Fruit fly (Drosophila melanogaster) S2 (cell line): ENCODE data around the gene fid.

ENCODE experiments used
- CG8478 ChIP-seq: fragments of >200 bp; optimal IDR thresholded peaks from 2 replicates; lab custom pipeline; 2018
- CTCF ChIP-seq, 2 experiments: fragments of >200 bp; optimal IDR thresholded peaks; 2 replicates each; lab custom pipeline; 2018

The fid gene

dm6 chr3R:25969780-25970179 is at the start of gene fid:
Gene fid, plus strand, starts transcription at chr3R:25970080.
- TF ChIP-seq CTCF (optimal IDR thresholded peaks at IDR 0.05; lab: Kevin White, UChicago) (no peak), CG8478 (lab: Kevin White, UChicago) (no peak)

- TF ChIP-seq CG8478 (lab: Kevin White, UChicago) (no peak), CTCF (optimal IDR thresholded peaks at IDR 0.05; lab: Kevin White, UChicago) (no peak)
Measured at dm6 chr3R:25922534-25922933, 47.3 kb upstream of the fid start, which contains the start of gene CG14546. Gene CG14546, minus strand, starts transcription at chr3R:25922634.

dm6 chr3R:25941310-25941709 is 28.6 kb upstream of the fid start:
- TF ChIP-seq CTCF (optimal IDR thresholded peaks at IDR 0.05; lab: Kevin White, UChicago) (no peak), CG8478 (lab: Kevin White, UChicago) (no peak)

dm6 chr3R:25956092-25956491 is 13.8 kb upstream of the fid start, which contains the start of gene CCAP-R:
Gene CCAP-R, minus strand, starts transcription at chr3R:25956270.
- TF ChIP-seq CG8478 (lab: Kevin White, UChicago): no peak
- no peak for TF ChIP-seq CTCF (optimal IDR thresholded peaks at IDR 0.05; lab: Kevin White, UChicago)

dm6 chr3R:25958979-25959378 is 10.9 kb upstream of the fid start, which contains the start of gene CG14540:
Gene CG14540, plus strand, starts transcription at chr3R:25959279.
- TF ChIP-seq CTCF (optimal IDR thresholded peaks at IDR 0.05; lab: Kevin White, UChicago) (no peak), CG8478 (lab: Kevin White, UChicago) (no peak)

- TF ChIP-seq CG8478 (lab: Kevin White, UChicago) (no peak), CTCF (optimal IDR thresholded peaks at IDR 0.05; lab: Kevin White, UChicago) (no peak)
Measured at dm6 chr3R:25961694-25962093, 8.2 kb upstream of the fid start, which contains the start of gene boss. Gene boss, plus strand, starts transcription at chr3R:25961994.

- TF ChIP-seq CTCF (optimal IDR thresholded peaks at IDR 0.05; lab: Kevin White, UChicago) (no peak), CG8478 (lab: Kevin White, UChicago) (no peak)
Measured at dm6 chr3R:25966944-25967343, 2.9 kb upstream of the fid start.

- TF ChIP-seq CTCF (optimal IDR thresholded peaks at IDR 0.05; lab: Kevin White, UChicago): no peak
Measured at dm6 chr3R:25968486-25968885, 1.4 kb upstream of the fid start.

- no peak for TF ChIP-seq CTCF (optimal IDR thresholded peaks at IDR 0.05; lab: Kevin White, UChicago)
- TF ChIP-seq CG8478 (lab: Kevin White, UChicago): no peak
Measured at dm6 chr3R:25968915-25969314, 965 bp upstream of the fid start.

dm6 chr3R:25982734-25983133 is 12.9 kb downstream of the fid start, which contains the start of gene Nf1:
Gene Nf1, plus strand, starts transcription at chr3R:25983013.
- TF ChIP-seq CG8478 (lab: Kevin White, UChicago) (no peak), CTCF (optimal IDR thresholded peaks at IDR 0.05; lab: Kevin White, UChicago) (peak in 1 of 2 experiments; percentile 5)

dm6 chr3R:25983274-25983673 is 13.4 kb downstream of the fid start:
- TF ChIP-seq CG8478 (lab: Kevin White, UChicago) (no peak), CTCF (optimal IDR thresholded peaks at IDR 0.05; lab: Kevin White, UChicago) (no peak)

dm6 chr3R:25996197-25997005 is 26.5 kb downstream of the fid start, which contains the start of gene CG43116:
Gene CG43116, minus strand, starts transcription at chr3R:25996996.
- TF ChIP-seq CG8478 (lab: Kevin White, UChicago) (no peak), CTCF (optimal IDR thresholded peaks at IDR 0.05; lab: Kevin White, UChicago) (no peak)

dm6 chr3R:25997068-25997714 is 27.3 kb downstream of the fid start:
- no peak for TF ChIP-seq CG8478 (lab: Kevin White, UChicago)
- TF ChIP-seq CTCF (optimal IDR thresholded peaks at IDR 0.05; lab: Kevin White, UChicago): no peak

- no peak for TF ChIP-seq CG8478 (lab: Kevin White, UChicago)
Measured at dm6 chr3R:25999130-25999529, 29.2 kb downstream of the fid start.

- peak in 1 of 2 experiments; percentile 21 for TF ChIP-seq CTCF (optimal IDR thresholded peaks at IDR 0.05; lab: Kevin White, UChicago)
- no peak for TF ChIP-seq CG8478 (lab: Kevin White, UChicago)
Measured at dm6 chr3R:25999611-26000010, 29.7 kb downstream of the fid start.
